Worm (Caenorhabditis elegans): Measurements from ENCODE around the gene anoh-1.
A peak's percentile ranks its signal among the peaks of the same experiment; 100 is the strongest.

Gene anoh-1

ce11 chrIII:13275784-13276183, 29.4 kb downstream of the anoh-1 start (continued):
- TF ChIP-seq Y53G8AR.9 (GFP tag; conservative IDR thresholded peaks at IDR 0.05), result no peak
- TF ChIP-seq ceh-100 (GFP tag; IDR thresholded peaks at IDR 0.05), result 0 out of 2 replicates have a peak, but pooled peaks have one; percentile 9
- TF ChIP-seq B0035.1 (tag; optimal IDR thresholded peaks at IDR 0.05), result no peak
- TF ChIP-seq egrh-3 (GFP tag; IDR thresholded peaks at IDR 0.05), result peak; percentile 53
- no peak for TF ChIP-seq bed-1 (GFP tag; IDR thresholded peaks at IDR 0.05)
- TF ChIP-seq F33H1.4 (GFP tag; IDR thresholded peaks at IDR 0.05), result no peak
- TF ChIP-seq F57C9.4 (tag; optimal IDR thresholded peaks at IDR 0.05), result no peak
- TF ChIP-seq F55B11.4 (tag; optimal IDR thresholded peaks at IDR 0.05; ENCODE audit: borderline replicate concordance, insufficient read depth), result no peak
- TF ChIP-seq ccch-3 (GFP tag; optimal IDR thresholded peaks at IDR 0.05), result no peak
- 0 out of 2 replicates have a peak, but pooled peaks have one; percentile 29 for TF ChIP-seq lin-26 (GFP tag; IDR thresholded peaks at IDR 0.05)
- no peak for TF ChIP-seq Y53F4B.3 (GFP tag; IDR thresholded peaks at IDR 0.05)
- no peak for TF ChIP-seq C06A6.2 (GFP tag; conservative IDR thresholded peaks at IDR 0.05)
- no peak for TF ChIP-seq egl-18 (GFP tag; IDR thresholded peaks at IDR 0.05)
- no peak for TF ChIP-seq mes-4 (tag; optimal IDR thresholded peaks at IDR 0.05)
- no peak for TF ChIP-seq bed-2 (GFP tag; IDR thresholded peaks at IDR 0.05)
- no peak for TF ChIP-seq akir-1 (GFP tag; optimal IDR thresholded peaks at IDR 0.05)
- no peak for TF ChIP-seq snpc-3.4 (tag; optimal IDR thresholded peaks at IDR 0.05)
- no peak for TF ChIP-seq D2030.7 (GFP tag; IDR thresholded peaks at IDR 0.05)
- TF ChIP-seq F52B5.7 (tag; optimal IDR thresholded peaks at IDR 0.05), result no peak
- no peak for TF ChIP-seq madf-6 (GFP tag; IDR thresholded peaks at IDR 0.05)
- TF ChIP-seq F10E7.11 (tag; optimal IDR thresholded peaks at IDR 0.05), result no peak
- TF ChIP-seq zim-3 (tag; optimal IDR thresholded peaks at IDR 0.05), result no peak
- TF ChIP-seq ceh-58 (GFP tag; IDR thresholded peaks at IDR 0.05), result no peak
- peak; percentile 21; the same call in 1 of the 2 replicates for TF ChIP-seq nfyb-1 (GFP tag; IDR thresholded peaks at IDR 0.05)
- TF ChIP-seq B0336.3 (GFP tag; IDR thresholded peaks at IDR 0.05), result no peak; the same call in 1 of the 2 replicates
- no peak for TF ChIP-seq tbx-9 (tag; optimal IDR thresholded peaks at IDR 0.05; ENCODE audit: borderline replicate concordance)
- no peak for TF ChIP-seq F49E8.2 (tag; optimal IDR thresholded peaks at IDR 0.05; ENCODE audit: insufficient read depth)
- TF ChIP-seq F23B12.7 (tag; optimal IDR thresholded peaks at IDR 0.05; ENCODE audit: insufficient read depth), result no peak
- TF ChIP-seq nhr-179 (tag; optimal IDR thresholded peaks at IDR 0.05), result no peak
- no peak for TF ChIP-seq F22D6.2 (tag; optimal IDR thresholded peaks at IDR 0.05)
- no peak for TF ChIP-seq cebp-1 (GFP tag; IDR thresholded peaks at IDR 0.05)
- peak; percentile 70 for TF ChIP-seq cebp-1 (tag; optimal IDR thresholded peaks at IDR 0.05)
- TF ChIP-seq somi-1 (GFP tag; optimal IDR thresholded peaks at IDR 0.05), result no peak
- peak; percentile 8 for TF ChIP-seq madf-10 (tag; optimal IDR thresholded peaks at IDR 0.05)
- peak; percentile 94 for TF ChIP-seq zfh-2 (GFP tag; conservative IDR thresholded peaks at IDR 0.05)
- TF ChIP-seq ceh-27 (GFP tag; optimal IDR thresholded peaks at IDR 0.05), result peak; percentile 61
- no peak for TF ChIP-seq hrde-1 (tag; optimal IDR thresholded peaks at IDR 0.05; ENCODE audit: borderline replicate concordance)
- TF ChIP-seq B0019.2 (GFP tag; conservative IDR thresholded peaks at IDR 0.05), result no peak
- TF ChIP-seq ceh-91 (GFP tag; IDR thresholded peaks at IDR 0.05), result no peak
- TF ChIP-seq ekl-4 (GFP tag; IDR thresholded peaks at IDR 0.05), result 0 out of 2 replicates have a peak, but pooled peaks have one; percentile 49
- TF ChIP-seq ztf-25 (GFP tag; IDR thresholded peaks at IDR 0.05), result no peak
- peak; percentile 66 for TF ChIP-seq dox-1 (GFP tag; IDR thresholded peaks at IDR 0.05)
- peak; percentile 48 for TF ChIP-seq mcd-1 (GFP tag; IDR thresholded peaks at IDR 0.05)
- no peak for TF ChIP-seq aptf-2 (GFP tag; conservative IDR thresholded peaks at IDR 0.05)
- no peak for TF ChIP-seq nfya-1 (tag; optimal IDR thresholded peaks at IDR 0.05; ENCODE audit: borderline replicate concordance, insufficient read depth)
- TF ChIP-seq let-526 (GFP tag; IDR thresholded peaks at IDR 0.05), result no peak
- TF ChIP-seq F57A8.1 (GFP tag; optimal IDR thresholded peaks at IDR 0.05), result no peak
- no peak for TF ChIP-seq C17E4.6 (GFP tag; IDR thresholded peaks at IDR 0.05)
- TF ChIP-seq nhr-90 (tag; optimal IDR thresholded peaks at IDR 0.05), result no peak
